Fruit fly (Drosophila melanogaster) Kc167 (cell line): ENCODE measurements around the gene CG15203.
A peak's percentile ranks its signal among the peaks of the same experiment; 100 is the strongest.

ENCODE experiments used
- insv ChIP-seq: fragments of >200 bp; optimal IDR thresholded peaks from 3 replicates; lab custom pipeline; 2018; ENCODE audit warnings: missing external identifiers
- psq ChIP-seq: fragments of >200 bp; optimal IDR thresholded peaks from 2 replicates; lab custom pipeline; 2017; ENCODE audit warnings: missing external identifiers

DNA sequence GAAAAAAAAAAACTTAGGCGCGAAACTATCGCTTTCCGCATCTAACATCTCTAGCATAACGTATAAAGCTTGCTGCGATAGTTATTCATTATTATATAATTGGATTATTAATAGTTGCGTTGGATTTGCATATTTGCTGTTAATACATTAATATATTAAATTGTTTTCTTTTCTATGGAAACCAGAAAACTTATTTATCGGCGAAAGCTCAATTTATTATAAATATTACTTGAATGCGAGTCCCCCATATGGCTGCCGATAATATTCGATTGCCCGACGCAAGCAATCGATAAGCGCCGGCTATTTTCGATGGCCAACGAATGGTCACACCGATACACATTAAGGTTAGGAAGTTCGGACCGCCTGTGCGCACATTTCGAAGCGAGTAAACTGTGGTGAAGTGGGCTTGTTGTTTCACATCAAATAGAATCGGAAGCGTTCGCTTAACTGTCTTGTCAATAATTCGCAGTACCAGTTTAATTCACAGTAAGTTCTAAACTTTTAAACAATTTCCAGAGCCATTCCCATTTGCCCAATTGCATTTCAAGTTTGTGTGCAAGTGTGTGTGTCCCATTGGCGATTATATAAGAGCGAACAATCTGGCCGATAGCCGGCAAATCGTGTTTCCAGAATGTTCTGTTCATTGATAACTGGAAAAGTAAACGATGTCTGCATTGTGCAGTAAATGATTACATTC lies 41.9 kb downstream of the CG15203 start, which contains the start of gene Hsp60A:
- no peak for TF ChIP-seq insv (lab: Kevin White, UChicago)
- TF ChIP-seq psq (lab: Kevin White, UChicago), result peak; percentile 75
